Fruit fly (Drosophila melanogaster) S2 (cell line): ENCODE measurements around the gene mRpL15.

Experiments used
- CG8478 ChIP-seq: fragments of >200 bp; optimal IDR thresholded peaks from 2 replicates; lab custom pipeline; 2018
- CTCF ChIP-seq, 2 experiments: fragments of >200 bp; optimal IDR thresholded peaks; 2 replicates each; lab custom pipeline; 2018

- TF ChIP-seq CTCF (optimal IDR thresholded peaks at IDR 0.05; lab: Kevin White, UChicago), result no peak
- no peak for TF ChIP-seq CG8478 (lab: Kevin White, UChicago)
Observed at dm6 chr3L:20444815-20445519, 9.0 kb upstream of the mRpL15 start.
